Fruit fly (Drosophila melanogaster) whole organism, embryonic: Measurements from ENCODE around the gene CG17325.

ENCODE experiments used
- B-H2 ChIP-seq: fragments of 200-800 bp; sonication (Bioruptor generic); optimal IDR thresholded peaks from 2 replicates; lab custom pipeline; 2018; ENCODE audit warnings: missing biosample characterization, mild to moderate bottlenecking, missing genetic modification characterization
- Bgb ChIP-seq: fragments of 200-800 bp; sonication (Bioruptor generic); IDR thresholded peaks from 2 replicates; pipeline ENCODE4 v1.3.6; 2022; ENCODE audit warnings: missing biosample characterization, missing genetic modification characterization; ENCODE audit not compliant: partially characterized antibody
- CG10267 ChIP-seq: fragments of 200-800 bp; sonication (Bioruptor generic); optimal IDR thresholded peaks from 2 replicates; lab custom pipeline; 2018; ENCODE audit warnings: missing biosample characterization, mild to moderate bottlenecking, missing genetic modification characterization, moderate library complexity
- CG12155 ChIP-seq: fragments of 200-800 bp; sonication (Bioruptor generic); optimal IDR thresholded peaks from 3 replicates; lab custom pipeline; 2016; ENCODE audit warnings: missing biosample characterization, missing genetic modification characterization
- CG12391 ChIP-seq: fragments of 200-800 bp; sonication (Bioruptor generic); optimal IDR thresholded peaks from 3 replicates; lab custom pipeline; 2018; ENCODE audit warnings: missing biosample characterization, mild to moderate bottlenecking, missing genetic modification characterization, moderate library complexity
- CG12744 ChIP-seq: fragments of 200-800 bp; sonication (Bioruptor generic); optimal IDR thresholded peaks from 2 replicates; lab custom pipeline; 2016; ENCODE audit warnings: missing biosample characterization, missing genetic modification characterization
- CG13287 ChIP-seq: fragments of 200-800 bp; sonication (Bioruptor generic); IDR thresholded peaks from 2 replicates; pipeline ENCODE4 v1.3.6; 2022; ENCODE audit warnings: missing biosample characterization, missing genetic modification characterization; ENCODE audit not compliant: partially characterized antibody
- CG15011 ChIP-seq: fragments of 200-800 bp; sonication (Bioruptor generic); optimal IDR thresholded peaks from 3 replicates; lab custom pipeline; 2018; ENCODE audit warnings: missing biosample characterization, mild to moderate bottlenecking, missing genetic modification characterization
- CG15073 ChIP-seq: fragments of 200-800 bp; sonication (Bioruptor generic); optimal IDR thresholded peaks from 2 replicates; lab custom pipeline; 2016; ENCODE audit warnings: missing biosample characterization, missing genetic modification characterization
- CG16813 ChIP-seq: fragments of 200-800 bp; sonication (Bioruptor generic); IDR thresholded peaks from 3 replicates; pipeline ENCODE4 v1.3.6; 2022; ENCODE audit warnings: missing biosample characterization, missing genetic modification characterization; ENCODE audit not compliant: partially characterized antibody
- CG1792 ChIP-seq: fragments of 200-800 bp; sonication (Bioruptor generic); optimal IDR thresholded peaks from 2 replicates; lab custom pipeline; 2016; ENCODE audit warnings: missing biosample characterization, missing genetic modification characterization
- CG2712 ChIP-seq: fragments of 200-800 bp; optimal IDR thresholded peaks from 3 replicates; lab custom pipeline; 2019; ENCODE audit warnings: missing biosample characterization, mild to moderate bottlenecking, missing genetic modification characterization, moderate library complexity
- CG2889 ChIP-seq: fragments of 200-800 bp; sonication (Bioruptor generic); IDR thresholded peaks from 3 replicates; pipeline ENCODE4 v1.3.6; 2022; ENCODE audit warnings: missing biosample characterization, missing genetic modification characterization
- CG3407 ChIP-seq: fragments of 200-800 bp; sonication (Bioruptor generic); optimal IDR thresholded peaks from 2 replicates; lab custom pipeline; 2018; ENCODE audit warnings: missing biosample characterization, mild to moderate bottlenecking, missing genetic modification characterization
- CG3847 ChIP-seq: fragments of 200-800 bp; sonication (Bioruptor generic); IDR thresholded peaks from 2 replicates; pipeline ENCODE4 v1.3.6; 2022; ENCODE audit warnings: missing biosample characterization, missing genetic modification characterization
- CG6854 ChIP-seq: fragments of 200-800 bp; sonication (Bioruptor generic); optimal IDR thresholded peaks from 3 replicates; lab custom pipeline; 2017; ENCODE audit warnings: missing biosample characterization, mild to moderate bottlenecking, missing genetic modification characterization
- CG7745 ChIP-seq: fragments of 200-800 bp; sonication (Bioruptor generic); optimal IDR thresholded peaks from 2 replicates; lab custom pipeline; 2018; ENCODE audit warnings: missing biosample characterization, mild to moderate bottlenecking, missing genetic modification characterization, moderate library complexity
- CG8478 ChIP-seq: fragments of >200 bp; optimal IDR thresholded peaks from 2 replicates; lab custom pipeline; 2018
- CG8924 ChIP-seq: fragments of 200-800 bp; optimal IDR thresholded peaks from 3 replicates; lab custom pipeline; 2019; ENCODE audit warnings: missing biosample characterization, mild to moderate bottlenecking, missing genetic modification characterization, moderate library complexity
- CG9437 ChIP-seq: fragments of 200-800 bp; sonication (Bioruptor generic); optimal IDR thresholded peaks from 2 replicates; lab custom pipeline; 2018; ENCODE audit warnings: missing biosample characterization, mild to moderate bottlenecking, missing genetic modification characterization
- CTCF ChIP-seq: fragments of 200-800 bp; sonication (Bioruptor generic); optimal IDR thresholded peaks from 2 replicates; lab custom pipeline; 2017; ENCODE audit warnings: missing biosample characterization, mild to moderate bottlenecking, missing genetic modification characterization, moderate library complexity
- Dfd ChIP-seq, 2 experiments: fragments of >200 bp; optimal IDR thresholded peaks; 2 replicates each; lab custom pipeline; 2017; ENCODE audit warnings: missing biosample characterization in 2 of 2, missing genetic modification characterization in 2 of 2
- Dref ChIP-seq: fragments of 200-800 bp; sonication (Bioruptor generic); IDR thresholded peaks from 2 replicates; pipeline ENCODE4 v1.3.6; 2022; ENCODE audit warnings: missing biosample characterization, missing genetic modification characterization
- E2f1 ChIP-seq: fragments of 200-800 bp; sonication (Bioruptor generic); IDR thresholded peaks from 2 replicates; pipeline ENCODE4 v1.3.6; 2022; ENCODE audit warnings: missing biosample characterization, missing genetic modification characterization
- Elba2 ChIP-seq: fragments of 200-800 bp; sonication (Bioruptor generic); optimal IDR thresholded peaks from 3 replicates; lab custom pipeline; 2016; ENCODE audit warnings: missing biosample characterization, missing genetic modification characterization
- Ets65A ChIP-seq: fragments of 200-800 bp; sonication (Bioruptor generic); peaks from one replicate; lab custom pipeline; 2016; ENCODE audit warnings: missing biosample characterization, missing genetic modification characterization
- Ets97D ChIP-seq: fragments of 200-800 bp; sonication (Bioruptor generic); optimal IDR thresholded peaks from 3 replicates; lab custom pipeline; 2016; ENCODE audit warnings: missing biosample characterization, missing genetic modification characterization
- H15 ChIP-seq: fragments of 200-800 bp; sonication (Bioruptor generic); IDR thresholded peaks from 3 replicates; pipeline ENCODE4 v1.3.6; 2022; ENCODE audit warnings: missing biosample characterization, missing genetic modification characterization
- HLH54F ChIP-seq: fragments of 200-800 bp; sonication (Bioruptor generic); optimal IDR thresholded peaks from 3 replicates; lab custom pipeline; 2016; ENCODE audit warnings: missing biosample characterization, missing genetic modification characterization
- HmgZ ChIP-seq: fragments of 200-800 bp; sonication (Bioruptor generic); optimal IDR thresholded peaks from 2 replicates; lab custom pipeline; 2018; ENCODE audit warnings: missing biosample characterization, mild to moderate bottlenecking, missing genetic modification characterization
- Hr78 ChIP-seq, 2 experiments: fragments of 200-800 bp in 1 of 2; fragments of >200 bp in 1 of 2; sonication (Bioruptor generic) in 1 of 2; optimal IDR thresholded peaks; 2 replicates each; lab custom pipeline; 2017 to 2019; ENCODE audit warnings: missing biosample characterization in 2 of 2, missing genetic modification characterization in 2 of 2, mild to moderate bottlenecking in 1 of 2, moderate library complexity in 1 of 2
- Jarid2 ChIP-seq: fragments of 200-800 bp; sonication (Bioruptor generic); optimal IDR thresholded peaks from 3 replicates; lab custom pipeline; 2017; ENCODE audit warnings: mild to moderate bottlenecking, missing biosample characterization, missing genetic modification reagents, missing genetic modification characterization
- Kr ChIP-seq: fragments of 200-800 bp; sonication (Bioruptor generic); optimal IDR thresholded peaks from 2 replicates; lab custom pipeline; 2017; ENCODE audit warnings: missing biosample characterization, mild to moderate bottlenecking, missing genetic modification characterization
- Mad ChIP-seq: fragments of 200-800 bp; sonication (Bioruptor generic); optimal IDR thresholded peaks from 2 replicates; lab custom pipeline; 2016; ENCODE audit warnings: missing biosample characterization, missing genetic modification characterization
- Myb ChIP-seq: fragments of 200-800 bp; sonication (Bioruptor generic); optimal IDR thresholded peaks from 2 replicates; lab custom pipeline; 2016; ENCODE audit warnings: missing biosample characterization, missing genetic modification characterization
- Sry-δ ChIP-seq: fragments of 200-800 bp; sonication (Bioruptor generic); optimal IDR thresholded peaks from 2 replicates; lab custom pipeline; 2016; ENCODE audit warnings: missing biosample characterization, missing genetic modification characterization
- bbx ChIP-seq: fragments of 200-800 bp; sonication (Bioruptor generic); IDR thresholded peaks from 2 replicates; pipeline ENCODE4 v1.3.6; 2022; ENCODE audit warnings: missing biosample characterization, missing genetic modification characterization; ENCODE audit not compliant: partially characterized antibody
- crp ChIP-seq, 2 experiments: fragments of 200-800 bp; sonication (Bioruptor generic); optimal IDR thresholded peaks; 2 replicates in 1 of 2; 3 replicates in 1 of 2; lab custom pipeline; 2017; ENCODE audit warnings: missing biosample characterization in 2 of 2, missing genetic modification characterization in 2 of 2, mild to moderate bottlenecking in 1 of 2, moderate library complexity in 1 of 2
- dpn ChIP-seq, 2 experiments: fragments of 200-800 bp; sonication (Bioruptor generic); optimal IDR thresholded peaks; 3 replicates each; lab custom pipeline; 2016; ENCODE audit warnings: missing biosample characterization in 2 of 2, missing genetic modification characterization in 2 of 2
- gfzf ChIP-seq: fragments of 200-800 bp; sonication (Bioruptor generic); optimal IDR thresholded peaks from 2 replicates; lab custom pipeline; 2016; ENCODE audit warnings: missing biosample characterization, mild to moderate bottlenecking, missing genetic modification characterization, moderate library complexity
- nmo ChIP-seq: fragments of 200-800 bp; sonication (Bioruptor generic); optimal IDR thresholded peaks from 2 replicates; lab custom pipeline; 2018; ENCODE audit warnings: missing biosample characterization, mild to moderate bottlenecking, missing genetic modification characterization, moderate library complexity
- p53 ChIP-seq: fragments of 200-800 bp; sonication (Bioruptor generic); optimal IDR thresholded peaks from 2 replicates; lab custom pipeline; 2016; ENCODE audit warnings: missing biosample characterization, missing genetic modification characterization
- pho ChIP-seq: fragments of 200-800 bp; sonication (Bioruptor generic); optimal IDR thresholded peaks from 2 replicates; lab custom pipeline; 2016; ENCODE audit warnings: missing biosample characterization, missing genetic modification characterization
- scrt ChIP-seq: fragments of 200-800 bp; sonication (Bioruptor generic); optimal IDR thresholded peaks from 2 replicates; lab custom pipeline; 2018; ENCODE audit warnings: missing biosample characterization, mild to moderate bottlenecking, missing genetic modification characterization, moderate library complexity
- sd ChIP-seq: fragments of 200-800 bp; sonication (Bioruptor generic); optimal IDR thresholded peaks from 3 replicates; lab custom pipeline; 2018; ENCODE audit warnings: missing biosample characterization, mild to moderate bottlenecking, missing genetic modification characterization, moderate library complexity
- shn ChIP-seq: fragments of 200-800 bp; sonication (Bioruptor generic); optimal IDR thresholded peaks from 3 replicates; lab custom pipeline; 2016; ENCODE audit warnings: missing biosample characterization, missing genetic modification characterization
- slbo ChIP-seq: fragments of 200-800 bp; sonication (Bioruptor generic); IDR thresholded peaks from 2 replicates; pipeline ENCODE4 v1.3.6; 2022; ENCODE audit warnings: missing biosample characterization, missing genetic modification characterization
- sob ChIP-seq: fragments of 200-800 bp; sonication (Bioruptor generic); IDR thresholded peaks from 2 replicates; pipeline ENCODE4 v1.3.6; 2022; ENCODE audit warnings: missing biosample characterization, missing genetic modification characterization
- z ChIP-seq: fragments of 200-800 bp; sonication (Bioruptor generic); IDR thresholded peaks from 3 replicates; pipeline ENCODE4 v1.3.6; 2022; ENCODE audit warnings: missing biosample characterization, missing genetic modification characterization

Gene CG17325

dm6 chr2L:18858661-18859532, 46.4 kb downstream of the CG17325 start, which contains the start of the genes CG10602 and mRpL13 (continued):
- TF ChIP-seq sd (tag; lab: Kevin White, UChicago) (peak; percentile 66), H15 (GFP tag; lab: Robert Waterston, UW) (no peak), CG8478 (lab: Kevin White, UChicago) (peak; percentile 93), CG15073 (GFP tag; lab: Kevin White, UChicago) (no peak), pho (GFP tag; lab: Kevin White, UChicago) (peak; percentile 21), CG16813 (GFP tag; lab: Robert Waterston, UW) (peak; percentile 36; the same call in 2 of the 3 replicates), CG3407 (no peak), CG10267 (peak; percentile 61), CG12391 (peak; percentile 29), CG3847 (GFP tag; lab: Robert Waterston, UW) (peak; percentile 46), crp (GFP tag; optimal IDR thresholded peaks at IDR 0.05; lab: Kevin White, UChicago) (peak in 1 of 2 experiments; percentile 86), slbo (GFP tag; lab: Robert Waterston, UW) (peak; percentile 47), Dfd (GFP tag; optimal IDR thresholded peaks at IDR 0.05; lab: Kevin White, UChicago) (peak in 1 of 2 experiments; percentile 94), Ets97D (GFP tag; lab: Kevin White, UChicago) (peak; percentile 87), shn (GFP tag; lab: Kevin White, UChicago) (peak; percentile 0), Dref (GFP tag; lab: Robert Waterston, UW) (peak; percentile 50), CG15011 (GFP tag; lab: Kevin White, UChicago) (no peak), Bgb (peak; percentile 39; the same call in 1 of the 2 replicates), Kr (GFP tag; lab: Kevin White, UChicago) (no peak), scrt (GFP tag; lab: Kevin White, UChicago) (no peak), CG9437 (no peak), HmgZ (tag; lab: Kevin White, UChicago) (peak; percentile 77), sob (GFP tag; lab: Robert Waterston, UW) (peak; percentile 49; the same call in 1 of the 2 replicates), E2f1 (GFP tag; lab: Robert Waterston, UW) (no peak), Jarid2 (GFP tag; lab: Kevin White, UChicago) (peak; percentile 31), CG2712 (tag; lab: Kevin White, UChicago) (peak; percentile 63), CG8924 (peak; percentile 67), Mad (GFP tag; lab: Kevin White, UChicago) (peak; percentile 51), CG13287 (peak; percentile 36; the same call in 1 of the 2 replicates), dpn (GFP tag; optimal IDR thresholded peaks at IDR 0.05; lab: Kevin White, UChicago) (peak; percentile 17 to 39), z (GFP tag; lab: Robert Waterston, UW) (peak; percentile 15; the same call in 1 of the 3 replicates), CG2889 (GFP tag; lab: Robert Waterston, UW) (no peak), B-H2 (peak; percentile 9), gfzf (GFP tag; lab: Kevin White, UChicago) (peak; percentile 99), Sry-δ (peak; percentile 54), Elba2 (GFP tag; lab: Kevin White, UChicago) (peak; percentile 7), CG1792 (GFP tag; lab: Kevin White, UChicago) (no peak), CG7745 (tag; lab: Kevin White, UChicago) (no peak), CG12744 (GFP tag; lab: Kevin White, UChicago) (peak; percentile 13), Hr78 (GFP tag; optimal IDR thresholded peaks at IDR 0.05; lab: Kevin White, UChicago) (peak in 1 of 2 experiments; percentile 25), CTCF (GFP tag; lab: Kevin White, UChicago) (peak; percentile 79), CG12155 (GFP tag; lab: Kevin White, UChicago) (peak; percentile 21), Myb (GFP tag; lab: Kevin White, UChicago) (peak; percentile 72), bbx (peak; percentile 48; the same call in 1 of the 2 replicates), nmo (peak; percentile 76), CG6854 (GFP tag; lab: Kevin White, UChicago) (no peak), Ets65A (peak; percentile 68), p53 (GFP tag; lab: Kevin White, UChicago) (peak; percentile 43), HLH54F (GFP tag; lab: Kevin White, UChicago) (peak; percentile 31)
